Worm (Caenorhabditis elegans) whole organism, L3 larva: ENCODE data around the gene W03G1.2.

Experiments used
- ama-1 ChIP-seq: fragments of 150-350 bp; optimal IDR thresholded peaks from 2 replicates; lab custom pipeline; 2018
- nhr-11 ChIP-seq: fragments of 150-350 bp; optimal IDR thresholded peaks from 2 replicates; lab custom pipeline; 2014; ENCODE audit warnings: missing biosample characterization, missing genetic modification characterization
- nhr-28 ChIP-seq: fragments of 150-350 bp; optimal IDR thresholded peaks from 2 replicates; lab custom pipeline; 2014; ENCODE audit warnings: missing biosample characterization, missing genetic modification characterization
- snpc-4 ChIP-seq: fragments of 150-350 bp; optimal IDR thresholded peaks from 2 replicates; lab custom pipeline; 2014; ENCODE audit warnings: missing biosample characterization, missing genetic modification characterization
- unc-39 ChIP-seq: sonication (generic microtip); optimal IDR thresholded peaks from 4 replicates; lab custom pipeline; 2017; ENCODE audit warnings: missing biosample characterization, missing genetic modification characterization

DNA sequence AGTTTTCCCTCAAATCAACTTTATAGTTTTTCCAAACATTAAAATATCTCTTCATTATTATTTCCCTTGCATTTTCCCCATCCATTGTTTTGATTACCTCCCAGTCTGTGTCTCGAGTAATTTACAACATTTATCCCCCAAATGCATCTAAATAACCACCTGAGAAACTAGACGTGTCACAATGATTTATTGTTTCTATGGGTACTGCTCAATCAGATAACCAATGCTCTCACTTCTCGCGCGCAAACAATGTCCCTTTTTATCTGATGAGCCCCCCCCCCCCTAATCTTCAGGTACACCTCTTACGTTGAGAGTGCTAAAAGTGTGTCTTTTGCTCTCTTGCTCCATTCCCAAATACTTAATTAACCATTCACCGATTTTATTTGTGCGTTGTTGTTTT is 29.6 kb downstream of the W03G1.2 start:
- TF ChIP-seq ama-1 (lab: Kevin White, UChicago) (no peak), nhr-28 (no peak), snpc-4 (tag; lab: Kevin White, UChicago) (no peak), nhr-11 (tag; lab: Kevin White, UChicago) (no peak), unc-39 (no peak)
